Worm (Caenorhabditis elegans) whole organism, L4 larva: Measurements from ENCODE around the gene C52G5.3.

Source experiments
- D1046.2 ChIP-seq: fragments of 200-800 bp; sonication (Bioruptor generic); IDR thresholded peaks from 2 replicates; pipeline ENCODE4 v1.3.6; 2022; ENCODE audit warnings: missing genetic modification characterization, missing compliant biosample characterization
- F10B5.3 ChIP-seq: sonication (generic microtip); optimal IDR thresholded peaks from 2 replicates; lab custom pipeline; 2016; ENCODE audit warnings: mild to moderate bottlenecking, missing genetic modification characterization, missing compliant biosample characterization
- F26F4.8 ChIP-seq: fragments of 200-800 bp; sonication (Bioruptor generic); conservative IDR thresholded peaks from 2 replicates; pipeline ENCODE4 v1.3.6; 2022; ENCODE audit warnings: missing genetic modification characterization, missing compliant biosample characterization
- F44E2.7 ChIP-seq: fragments of 200-800 bp; sonication (Bioruptor generic); IDR thresholded peaks from 2 replicates; pipeline ENCODE4 v2.1.2; 2022; ENCODE audit warnings: missing genetic modification characterization, missing compliant biosample characterization
- F49E8.2 ChIP-seq: sonication (generic microtip); optimal IDR thresholded peaks from 2 replicates; lab custom pipeline; 2016; ENCODE audit warnings: missing compliant biosample characterization, mild to moderate bottlenecking, missing genetic modification characterization, borderline replicate concordance
- R02D3.7 ChIP-seq: fragments of 150-350 bp; sonication (generic microtip); optimal IDR thresholded peaks from 3 replicates; lab custom pipeline; 2014; ENCODE audit warnings: missing biosample characterization, missing genetic modification characterization
- T26A8.4 ChIP-seq: fragments of 200-800 bp; sonication (Bioruptor generic); IDR thresholded peaks from 2 replicates; pipeline ENCODE4 v1.3.6; 2022; ENCODE audit warnings: missing genetic modification characterization, missing compliant biosample characterization
- Y5F2A.4 ChIP-seq: fragments of 200-800 bp; sonication (Bioruptor generic); optimal IDR thresholded peaks from 2 replicates; lab custom pipeline; 2018; ENCODE audit warnings: mild to moderate bottlenecking, missing genetic modification characterization, missing compliant biosample characterization
- ZK546.5 ChIP-seq, 2 experiments: sonication (generic microtip); optimal IDR thresholded peaks; 2 replicates each; lab custom pipeline; 2017; ENCODE audit warnings: missing biosample characterization in 2 of 2, missing genetic modification characterization in 2 of 2
- aha-1 ChIP-seq: fragments of 150-350 bp; peaks from one replicate; lab custom pipeline; 2014; ENCODE audit warnings: missing biosample characterization, missing genetic modification characterization
- aly-2 ChIP-seq: sonication (generic microtip); optimal IDR thresholded peaks from 2 replicates; lab custom pipeline; 2018; ENCODE audit warnings: missing biosample characterization, missing genetic modification characterization
- arid-1 ChIP-seq: fragments of 200-800 bp; sonication (Bioruptor generic); conservative IDR thresholded peaks from 2 replicates; pipeline ENCODE4 v1.3.6; 2022; ENCODE audit warnings: missing genetic modification reagents, missing genetic modification characterization, missing compliant biosample characterization
- ceh-20 ChIP-seq: fragments of 200-800 bp; sonication (Bioruptor generic); IDR thresholded peaks from 2 replicates; pipeline ENCODE4 v1.3.6; 2022; ENCODE audit warnings: missing genetic modification reagents, missing genetic modification characterization, missing compliant biosample characterization
- ceh-28 ChIP-seq: fragments of 150-350 bp; optimal IDR thresholded peaks from 2 replicates; lab custom pipeline; 2014; ENCODE audit warnings: missing biosample characterization, missing genetic modification reagents, missing genetic modification characterization
- ceh-44 ChIP-seq: fragments of 200-800 bp; sonication (Bioruptor generic); IDR thresholded peaks from 2 replicates; pipeline ENCODE4 v1.3.6; 2022; ENCODE audit warnings: missing genetic modification reagents, missing genetic modification characterization, missing compliant biosample characterization
- ceh-82 ChIP-seq: sonication (generic microtip); optimal IDR thresholded peaks from 2 replicates; lab custom pipeline; 2017; ENCODE audit warnings: missing biosample characterization, missing genetic modification characterization
- ces-1 ChIP-seq: fragments of 150-350 bp; sonication (generic microtip); optimal IDR thresholded peaks from 4 replicates; lab custom pipeline; 2014; ENCODE audit warnings: missing biosample characterization, missing genetic modification reagents, missing genetic modification characterization
- daf-19 ChIP-seq: fragments of 200-800 bp; sonication (Bioruptor generic); conservative IDR thresholded peaks from 2 replicates; pipeline ENCODE4 v1.3.6; 2022; ENCODE audit warnings: missing genetic modification characterization, missing compliant biosample characterization
- dmd-6 ChIP-seq: fragments of 200-800 bp; sonication (Bioruptor generic); IDR thresholded peaks from 2 replicates; pipeline ENCODE4 v1.3.6; 2022; ENCODE audit warnings: missing genetic modification reagents, missing genetic modification characterization, missing compliant biosample characterization
- dpl-1 ChIP-seq: fragments of 150-350 bp; optimal IDR thresholded peaks from 2 replicates; lab custom pipeline; 2014; ENCODE audit warnings: missing biosample characterization, missing genetic modification reagents, missing genetic modification characterization
- duxl-1 ChIP-seq: sonication (generic microtip); optimal IDR thresholded peaks from 2 replicates; lab custom pipeline; 2016; ENCODE audit warnings: mild to moderate bottlenecking, missing genetic modification characterization, moderate library complexity, missing compliant biosample characterization; ENCODE audit not compliant: poor library complexity
- dve-1 ChIP-seq: sonication (generic microtip); optimal IDR thresholded peaks from 2 replicates; lab custom pipeline; 2017; ENCODE audit warnings: antibody characterized with exemption, mild to moderate bottlenecking, missing genetic modification characterization, missing compliant biosample characterization; ENCODE audit not compliant: insufficient read depth
- egl-43 ChIP-seq: fragments of 200-800 bp; sonication (Bioruptor generic); IDR thresholded peaks from 2 replicates; pipeline ENCODE4 v1.3.6; 2022; ENCODE audit warnings: missing genetic modification reagents, missing genetic modification characterization, missing compliant biosample characterization
- fos-1 ChIP-seq: fragments of 150-350 bp; optimal IDR thresholded peaks from 2 replicates; lab custom pipeline; 2014; ENCODE audit warnings: missing biosample characterization, missing genetic modification characterization
- hif-1 ChIP-seq, 2 experiments: sonication (generic microtip); optimal IDR thresholded peaks; 2 replicates each; lab custom pipeline; 2016 to 2017; ENCODE audit warnings: missing compliant biosample characterization in 2 of 2, missing genetic modification characterization in 2 of 2, missing genetic modification reagents in 2 of 2, missing genotype in 2 of 2, mild to moderate bottlenecking in 1 of 2
- hmg-1.1 ChIP-seq: fragments of 200-800 bp; sonication (Bioruptor generic); IDR thresholded peaks from 2 replicates; pipeline ENCODE4 v1.3.6; 2022; ENCODE audit warnings: missing genetic modification reagents, missing genetic modification characterization, missing compliant biosample characterization
- lim-7 ChIP-seq: fragments of 200-800 bp; sonication (Bioruptor generic); IDR thresholded peaks from 2 replicates; pipeline ENCODE4 v1.3.6; 2022; ENCODE audit warnings: missing genetic modification characterization, missing compliant biosample characterization
- lin-15B ChIP-seq: fragments of 150-350 bp; sonication (generic microtip); optimal IDR thresholded peaks from 3 replicates; lab custom pipeline; 2014; ENCODE audit warnings: missing biosample characterization, missing genetic modification characterization
- lir-3 ChIP-seq: sonication (generic microtip); optimal IDR thresholded peaks from 2 replicates; lab custom pipeline; 2016; ENCODE audit warnings: mild to moderate bottlenecking, missing genetic modification characterization, missing compliant biosample characterization
- madf-9 ChIP-seq: fragments of 200-800 bp; sonication (Bioruptor generic); conservative IDR thresholded peaks from 2 replicates; pipeline ENCODE4 v1.3.6; 2022; ENCODE audit warnings: missing genetic modification reagents, missing genetic modification characterization, missing compliant biosample characterization
- mdt-29 ChIP-seq: fragments of 200-800 bp; sonication (Bioruptor generic); IDR thresholded peaks from 2 replicates; pipeline ENCODE4 v1.3.6; 2022; ENCODE audit warnings: missing genetic modification reagents, missing genetic modification characterization, missing compliant biosample characterization
- mxl-2 ChIP-seq: fragments of 200-800 bp; sonication (Bioruptor generic); conservative IDR thresholded peaks from 2 replicates; pipeline ENCODE4 v1.3.6; 2022; ENCODE audit warnings: missing genetic modification reagents, missing genetic modification characterization, missing compliant biosample characterization
- nhr-111 ChIP-seq: fragments of 200-800 bp; sonication (Bioruptor generic); optimal IDR thresholded peaks from 2 replicates; lab custom pipeline; 2018; ENCODE audit warnings: mild to moderate bottlenecking, missing genetic modification characterization, missing compliant biosample characterization
- nhr-25 ChIP-seq: sonication (generic microtip); optimal IDR thresholded peaks from 2 replicates; lab custom pipeline; 2017; ENCODE audit warnings: missing genetic modification characterization, mild to moderate bottlenecking, missing compliant biosample characterization, antibody characterized with exemption, moderate library complexity, borderline replicate concordance; ENCODE audit not compliant: insufficient read depth
- nhr-28 ChIP-seq: fragments of 150-350 bp; optimal IDR thresholded peaks from 2 replicates; lab custom pipeline; 2014; ENCODE audit warnings: missing biosample characterization, missing genetic modification characterization
- nhr-41 ChIP-seq: fragments of 200-800 bp; sonication (Bioruptor generic); IDR thresholded peaks from 2 replicates; pipeline ENCODE4 v1.3.6; 2022; ENCODE audit warnings: missing genetic modification reagents, missing genetic modification characterization, missing compliant biosample characterization
- nhr-42 ChIP-seq: fragments of 200-800 bp; sonication (Bioruptor generic); IDR thresholded peaks from 2 replicates; pipeline ENCODE4 v1.3.6; 2022; ENCODE audit warnings: missing genetic modification characterization, missing compliant biosample characterization
- nhr-6 ChIP-seq: fragments of 150-350 bp; optimal IDR thresholded peaks from 2 replicates; lab custom pipeline; 2014; ENCODE audit warnings: missing biosample characterization, missing genetic modification characterization
- nhr-76 ChIP-seq: fragments of 150-350 bp; optimal IDR thresholded peaks from 2 replicates; lab custom pipeline; 2014; ENCODE audit warnings: missing biosample characterization, missing genetic modification characterization
- pha-4 ChIP-seq, 2 experiments: fragments of 150-350 bp in 1 of 2; fragments of 200-800 bp in 1 of 2; sonication (Bioruptor generic) in 1 of 2; IDR thresholded peaks in 1 of 2; optimal IDR thresholded peaks in 1 of 2; 2 replicates each; pipeline versions ENCODE4 v1.3.6 to Lab custom; 2014 to 2022; ENCODE audit warnings: missing genetic modification characterization in 2 of 2, missing genetic modification reagents in 2 of 2, missing biosample characterization in 1 of 2, missing compliant biosample characterization in 1 of 2
- php-3 ChIP-seq: fragments of 200-800 bp; sonication (Bioruptor generic); IDR thresholded peaks from 2 replicates; pipeline ENCODE4 v1.3.6; 2022; ENCODE audit warnings: missing genetic modification reagents, missing genetic modification characterization, missing compliant biosample characterization
- pqm-1 ChIP-seq: sonication (generic microtip); optimal IDR thresholded peaks from 2 replicates; lab custom pipeline; 2017; ENCODE audit warnings: missing biosample characterization, missing genetic modification characterization
- rbr-2 ChIP-seq: sonication (generic microtip); optimal IDR thresholded peaks from 2 replicates; lab custom pipeline; 2016; ENCODE audit warnings: missing genotype, missing genetic modification characterization, missing compliant biosample characterization
- set-16 ChIP-seq: fragments of 200-800 bp; sonication (Bioruptor generic); IDR thresholded peaks from 2 replicates; pipeline ENCODE4 v1.3.6; 2022; ENCODE audit warnings: missing genetic modification reagents, missing genetic modification characterization, missing compliant biosample characterization
- snpc-1.2 ChIP-seq: fragments of 200-800 bp; sonication (Bioruptor generic); IDR thresholded peaks from 2 replicates; pipeline ENCODE4 v1.3.6; 2022; ENCODE audit warnings: missing genetic modification reagents, missing genetic modification characterization, missing compliant biosample characterization
- snpc-4 ChIP-seq: fragments of 150-350 bp; optimal IDR thresholded peaks from 2 replicates; lab custom pipeline; 2014; ENCODE audit warnings: missing biosample characterization, missing genetic modification characterization
- tra-1 ChIP-seq: fragments of 200-800 bp; sonication (Bioruptor generic); IDR thresholded peaks from 2 replicates; pipeline ENCODE4 v1.3.6; 2022; ENCODE audit warnings: missing genetic modification reagents, missing genetic modification characterization, missing compliant biosample characterization
- unc-39 ChIP-seq: sonication (generic microtip); optimal IDR thresholded peaks from 2 replicates; lab custom pipeline; 2017; ENCODE audit warnings: missing biosample characterization, missing genetic modification characterization
- vab-7 ChIP-seq: fragments of 200-800 bp; sonication (Bioruptor generic); IDR thresholded peaks from 2 replicates; pipeline ENCODE4 v1.3.6; 2022; ENCODE audit warnings: missing genetic modification reagents, missing genetic modification characterization, missing compliant biosample characterization
- zfp-2 ChIP-seq: sonication (generic microtip); optimal IDR thresholded peaks from 2 replicates; lab custom pipeline; 2016; ENCODE audit warnings: mild to moderate bottlenecking, missing genetic modification characterization, missing compliant biosample characterization
- ztf-11 ChIP-seq: fragments of 150-350 bp; optimal IDR thresholded peaks from 2 replicates; lab custom pipeline; 2014; ENCODE audit warnings: missing biosample characterization, missing genetic modification characterization

The C52G5.3 gene

ce11 chrX:12854680-12855079 lies 8.7 kb upstream of the C52G5.3 start (continued):
- TF ChIP-seq nhr-6 (tag; lab: Kevin White, UChicago) (no peak), php-3 (no peak), dve-1 (tag; lab: Kevin White, UChicago) (no peak), F26F4.8 (GFP tag; lab: Robert Waterston, UW) (no peak), ceh-44 (GFP tag; lab: Robert Waterston, UW) (0 out of 2 replicates have a peak, but pooled peaks have one; percentile 46), ztf-11 (tag; lab: Kevin White, UChicago) (no peak), nhr-28 (tag; lab: Kevin White, UChicago) (no peak), Y5F2A.4 (GFP tag; lab: Kevin White, UChicago) (no peak), hif-1 (tag; optimal IDR thresholded peaks at IDR 0.05; lab: Kevin White, UChicago) (no peak), duxl-1 (peak; percentile 29), snpc-4 (tag; lab: Kevin White, UChicago) (no peak), madf-9 (GFP tag; lab: Robert Waterston, UW) (no peak), mxl-2 (GFP tag; lab: Robert Waterston, UW) (no peak), pqm-1 (no peak), aly-2 (tag; lab: Kevin White, UChicago) (no peak), lin-15B (no peak), mdt-29 (GFP tag; lab: Robert Waterston, UW) (no peak), nhr-41 (GFP tag; lab: Robert Waterston, UW) (0 out of 2 replicates have a peak, but pooled peaks have one; percentile 18), nhr-42 (GFP tag; lab: Robert Waterston, UW) (no peak), D1046.2 (GFP tag; lab: Robert Waterston, UW) (no peak), tra-1 (GFP tag; lab: Robert Waterston, UW) (0 out of 2 replicates have a peak, but pooled peaks have one; percentile 31), lim-7 (GFP tag; lab: Robert Waterston, UW) (peak; percentile 78), daf-19 (GFP tag; lab: Robert Waterston, UW) (no peak), set-16 (no peak), egl-43 (peak; percentile 76), nhr-25 (tag; lab: Kevin White, UChicago) (no peak), vab-7 (GFP tag; lab: Robert Waterston, UW) (peak; percentile 32; the same call in 1 of the 2 replicates), F49E8.2 (tag; lab: Kevin White, UChicago) (no peak), ceh-20 (GFP tag; lab: Robert Waterston, UW) (no peak), pha-4 (GFP tag; IDR thresholded peaks at IDR 0.05; lab: Robert Waterston, UW) (no peak), pha-4 (tag; optimal IDR thresholded peaks at IDR 0.05; lab: Kevin White, UChicago) (no peak), dmd-6 (GFP tag; lab: Robert Waterston, UW) (no peak), ces-1 (no peak), dpl-1 (GFP tag; lab: Kevin White, UChicago) (no peak), snpc-1.2 (GFP tag; lab: Robert Waterston, UW) (peak; percentile 78), lir-3 (tag; lab: Kevin White, UChicago) (peak; percentile 17), rbr-2 (tag; lab: Kevin White, UChicago) (no peak), ceh-82 (tag; lab: Kevin White, UChicago) (no peak), nhr-111 (no peak), zfp-2 (tag; lab: Kevin White, UChicago) (no peak), arid-1 (GFP tag; lab: Robert Waterston, UW) (peak; percentile 27; the same call in 1 of the 2 replicates), hmg-1.1 (no peak), unc-39 (tag; lab: Kevin White, UChicago) (no peak), F44E2.7 (no peak), ZK546.5 (tag; optimal IDR thresholded peaks at IDR 0.05; lab: Kevin White, UChicago) (no peak), fos-1 (tag; lab: Kevin White, UChicago) (no peak), nhr-76 (no peak), R02D3.7 (no peak), ceh-28 (no peak), aha-1 (tag; lab: Kevin White, UChicago) (peak; percentile 87), T26A8.4 (GFP tag; lab: Robert Waterston, UW) (peak; percentile 26; the same call in 1 of the 2 replicates), F10B5.3 (no peak)
